Fruit fly (Drosophila melanogaster): ENCODE measurements around the gene Vm34Ca.
A peak's percentile ranks its signal among the peaks of the same experiment; 100 is the strongest.

Gene Vm34Ca

dm6 chr2L:13436791-13437190 lies 25.4 kb upstream of the Vm34Ca start:
- no peak for TF ChIP-seq brk (GFP tag; optimal IDR thresholded peaks at IDR 0.05)
- TF ChIP-seq N (GFP tag; optimal IDR thresholded peaks at IDR 0.05) = no peak
- peak; percentile 82 for TF ChIP-seq h (GFP tag; optimal IDR thresholded peaks at IDR 0.05)
- peak; percentile 44 for TF ChIP-seq fru (GFP tag; optimal IDR thresholded peaks at IDR 0.05)
- TF ChIP-seq Rel (GFP tag; optimal IDR thresholded peaks at IDR 0.05) = no peak
- TF ChIP-seq Rel (tag; optimal IDR thresholded peaks at IDR 0.05) = peak; percentile 10
- no peak for TF ChIP-seq Dfd (GFP tag; optimal IDR thresholded peaks at IDR 0.05)
- TF ChIP-seq CG32264 (GFP tag; optimal IDR thresholded peaks at IDR 0.05) = no peak
- TF ChIP-seq br (GFP tag; optimal IDR thresholded peaks at IDR 0.05) = no peak
- peak; percentile 28 for TF ChIP-seq Hr83 (GFP tag; optimal IDR thresholded peaks at IDR 0.05; ENCODE audit: poor library complexity, severe bottlenecking)
- TF ChIP-seq GATAd (GFP tag; optimal IDR thresholded peaks at IDR 0.05) = no peak
- no peak for TF ChIP-seq lola (GFP tag; optimal IDR thresholded peaks at IDR 0.05)

- no peak for TF ChIP-seq rgr (GFP tag; optimal IDR thresholded peaks at IDR 0.05)
- TF ChIP-seq brk (GFP tag; optimal IDR thresholded peaks at IDR 0.05) = no peak
- TF ChIP-seq tai (GFP tag; optimal IDR thresholded peaks at IDR 0.05) = no peak
- peak; percentile 52 for TF ChIP-seq CrebA (GFP tag; optimal IDR thresholded peaks at IDR 0.05; ENCODE audit: borderline replicate concordance)
- no peak for TF ChIP-seq Hr78 (GFP tag; optimal IDR thresholded peaks at IDR 0.05)
- TF ChIP-seq usp (GFP tag; optimal IDR thresholded peaks at IDR 0.05) = no peak
- no peak for TF ChIP-seq Vsx2 (GFP tag; optimal IDR thresholded peaks at IDR 0.05; ENCODE audit: partially characterized antibody)
- no peak for TF ChIP-seq Hnf4 (GFP tag; optimal IDR thresholded peaks at IDR 0.05)
- TF ChIP-seq OdsH (GFP tag; optimal IDR thresholded peaks at IDR 0.05) = peak; percentile 7
- TF ChIP-seq CG9705 (GFP tag; optimal IDR thresholded peaks at IDR 0.05) = no peak
- no peak for TF ChIP-seq Mio (GFP tag; optimal IDR thresholded peaks at IDR 0.05)
- no peak for TF ChIP-seq psq (GFP tag; optimal IDR thresholded peaks at IDR 0.05)
- no peak for TF ChIP-seq Myc (optimal IDR thresholded peaks at IDR 0.05)
- peak in 1 of 2 experiments; percentile 13 for TF ChIP-seq foxo (GFP tag; optimal IDR thresholded peaks at IDR 0.05)
- TF ChIP-seq sage (GFP tag; optimal IDR thresholded peaks at IDR 0.05) = no peak
- TF ChIP-seq dl (GFP tag; optimal IDR thresholded peaks at IDR 0.05; ENCODE audit: insufficient read depth in 1 of 2, partially characterized antibody in 2 of 2) = no peak
- no peak for TF ChIP-seq GATAd (GFP tag; optimal IDR thresholded peaks at IDR 0.05)
- TF ChIP-seq Abd-B (GFP tag; optimal IDR thresholded peaks at IDR 0.05) = no peak
- TF ChIP-seq woc (GFP tag; optimal IDR thresholded peaks at IDR 0.05) = no peak
- no peak for TF ChIP-seq Jra (GFP tag; optimal IDR thresholded peaks at IDR 0.05)
- TF ChIP-seq Dfd (GFP tag; optimal IDR thresholded peaks at IDR 0.05) = no peak
- TF ChIP-seq fru (GFP tag; optimal IDR thresholded peaks at IDR 0.05) = peak; percentile 28
- TF ChIP-seq Dif (GFP tag; optimal IDR thresholded peaks at IDR 0.05; ENCODE audit: partially characterized antibody) = no peak
- TF ChIP-seq CG32264 (GFP tag; optimal IDR thresholded peaks at IDR 0.05) = no peak
- TF ChIP-seq sv (GFP tag; optimal IDR thresholded peaks at IDR 0.05) = no peak
- peak; percentile 21 for TF ChIP-seq h (GFP tag; optimal IDR thresholded peaks at IDR 0.05)
- TF ChIP-seq ey (GFP tag; optimal IDR thresholded peaks at IDR 0.05) = no peak
- no peak for TF ChIP-seq HLH106 (tag; optimal IDR thresholded peaks at IDR 0.05)
- TF ChIP-seq dmrt93B (GFP tag; optimal IDR thresholded peaks at IDR 0.05) = no peak
- TF ChIP-seq Sp1 (GFP tag; optimal IDR thresholded peaks at IDR 0.05) = no peak
- no peak for TF ChIP-seq br (GFP tag; optimal IDR thresholded peaks at IDR 0.05)
Observed at dm6 chr2L:13434795-13435634, 23.6 kb upstream of the Vm34Ca start, which contains the start of gene Tehao. TSS of gene Tehao (plus strand) at chr2L:13435622.

- TF ChIP-seq usp (GFP tag; optimal IDR thresholded peaks at IDR 0.05) (no peak), sv (GFP tag; optimal IDR thresholded peaks at IDR 0.05) (no peak)
Observed at dm6 chr2L:13430919-13431502, 19.6 kb upstream of the Vm34Ca start.

All from whole organism, wandering third instar larva.